Worm (Caenorhabditis elegans) whole organism, L4 larva: ENCODE data around the gene clec-60.
A peak's percentile ranks its signal among the peaks of the same experiment; 100 is the strongest.

Experiments used
- F10B5.3 ChIP-seq: sonication (generic microtip); optimal IDR thresholded peaks from 2 replicates; lab custom pipeline; 2016; ENCODE audit warnings: mild to moderate bottlenecking, missing genetic modification characterization, missing compliant biosample characterization
- F37D6.2 ChIP-seq: sonication (generic microtip); optimal IDR thresholded peaks from 2 replicates; lab custom pipeline; 2016; ENCODE audit warnings: mild to moderate bottlenecking, missing genetic modification characterization, missing compliant biosample characterization
- F44E2.7 ChIP-seq: fragments of 200-800 bp; sonication (Bioruptor generic); IDR thresholded peaks from 2 replicates; pipeline ENCODE4 v2.1.2; 2022; ENCODE audit warnings: missing genetic modification characterization, missing compliant biosample characterization
- T26A8.4 ChIP-seq: fragments of 200-800 bp; sonication (Bioruptor generic); IDR thresholded peaks from 2 replicates; pipeline ENCODE4 v1.3.6; 2022; ENCODE audit warnings: missing genetic modification characterization, missing compliant biosample characterization
- aha-1 ChIP-seq: fragments of 150-350 bp; peaks from one replicate; lab custom pipeline; 2014; ENCODE audit warnings: missing biosample characterization, missing genetic modification characterization
- aly-2 ChIP-seq: sonication (generic microtip); optimal IDR thresholded peaks from 2 replicates; lab custom pipeline; 2018; ENCODE audit warnings: missing biosample characterization, missing genetic modification characterization
- arid-1 ChIP-seq: fragments of 200-800 bp; sonication (Bioruptor generic); conservative IDR thresholded peaks from 2 replicates; pipeline ENCODE4 v1.3.6; 2022; ENCODE audit warnings: missing genetic modification reagents, missing genetic modification characterization, missing compliant biosample characterization
- ceh-20 ChIP-seq: fragments of 200-800 bp; sonication (Bioruptor generic); IDR thresholded peaks from 2 replicates; pipeline ENCODE4 v1.3.6; 2022; ENCODE audit warnings: missing genetic modification reagents, missing genetic modification characterization, missing compliant biosample characterization
- ceh-32 ChIP-seq: sonication (generic microtip); optimal IDR thresholded peaks from 2 replicates; lab custom pipeline; 2016; ENCODE audit warnings: mild to moderate bottlenecking, missing genetic modification characterization, missing compliant biosample characterization; ENCODE audit not compliant: poor library complexity
- ceh-44 ChIP-seq: fragments of 200-800 bp; sonication (Bioruptor generic); IDR thresholded peaks from 2 replicates; pipeline ENCODE4 v1.3.6; 2022; ENCODE audit warnings: missing genetic modification reagents, missing genetic modification characterization, missing compliant biosample characterization
- ctbp-1 ChIP-seq: fragments of 200-800 bp; sonication (Bioruptor generic); IDR thresholded peaks from 2 replicates; pipeline ENCODE4 v1.3.6; 2022; ENCODE audit warnings: missing genetic modification reagents, missing genetic modification characterization, missing compliant biosample characterization
- dmd-6 ChIP-seq: fragments of 200-800 bp; sonication (Bioruptor generic); IDR thresholded peaks from 2 replicates; pipeline ENCODE4 v1.3.6; 2022; ENCODE audit warnings: missing genetic modification reagents, missing genetic modification characterization, missing compliant biosample characterization
- dmd-8 ChIP-seq: fragments of 200-800 bp; sonication (Bioruptor generic); IDR thresholded peaks from 2 replicates; pipeline ENCODE4 v1.3.6; 2022; ENCODE audit warnings: missing genetic modification characterization, missing compliant biosample characterization
- dpl-1 ChIP-seq: fragments of 150-350 bp; optimal IDR thresholded peaks from 2 replicates; lab custom pipeline; 2014; ENCODE audit warnings: missing biosample characterization, missing genetic modification reagents, missing genetic modification characterization
- duxl-1 ChIP-seq: sonication (generic microtip); optimal IDR thresholded peaks from 2 replicates; lab custom pipeline; 2016; ENCODE audit warnings: mild to moderate bottlenecking, missing genetic modification characterization, moderate library complexity, missing compliant biosample characterization; ENCODE audit not compliant: poor library complexity
- dve-1 ChIP-seq: sonication (generic microtip); optimal IDR thresholded peaks from 2 replicates; lab custom pipeline; 2017; ENCODE audit warnings: antibody characterized with exemption, mild to moderate bottlenecking, missing genetic modification characterization, missing compliant biosample characterization; ENCODE audit not compliant: insufficient read depth
- egl-27 ChIP-seq: sonication (generic microtip); optimal IDR thresholded peaks from 3 replicates; lab custom pipeline; 2017; ENCODE audit warnings: missing biosample characterization, missing genetic modification reagents, missing genetic modification characterization
- egl-43 ChIP-seq: fragments of 200-800 bp; sonication (Bioruptor generic); IDR thresholded peaks from 2 replicates; pipeline ENCODE4 v1.3.6; 2022; ENCODE audit warnings: missing genetic modification reagents, missing genetic modification characterization, missing compliant biosample characterization
- fkh-10 ChIP-seq: fragments of 150-350 bp; optimal IDR thresholded peaks from 2 replicates; lab custom pipeline; 2014; ENCODE audit warnings: missing biosample characterization, missing genetic modification reagents, missing genetic modification characterization
- fos-1 ChIP-seq: fragments of 150-350 bp; optimal IDR thresholded peaks from 2 replicates; lab custom pipeline; 2014; ENCODE audit warnings: missing biosample characterization, missing genetic modification characterization
- hlh-30 ChIP-seq: sonication (generic microtip); optimal IDR thresholded peaks from 2 replicates; lab custom pipeline; 2017; ENCODE audit warnings: antibody characterized with exemption, mild to moderate bottlenecking, missing genetic modification characterization, missing compliant biosample characterization; ENCODE audit not compliant: insufficient read depth
- hmg-1.1 ChIP-seq: fragments of 200-800 bp; sonication (Bioruptor generic); IDR thresholded peaks from 2 replicates; pipeline ENCODE4 v1.3.6; 2022; ENCODE audit warnings: missing genetic modification reagents, missing genetic modification characterization, missing compliant biosample characterization
- lim-7 ChIP-seq: fragments of 200-800 bp; sonication (Bioruptor generic); IDR thresholded peaks from 2 replicates; pipeline ENCODE4 v1.3.6; 2022; ENCODE audit warnings: missing genetic modification characterization, missing compliant biosample characterization
- lin-29 ChIP-seq: fragments of 200-800 bp; sonication (Bioruptor generic); IDR thresholded peaks from 2 replicates; pipeline ENCODE4 v1.3.6; 2022; ENCODE audit warnings: missing genetic modification reagents, missing genetic modification characterization, missing compliant biosample characterization
- lin-38 ChIP-seq: fragments of 200-800 bp; sonication (Bioruptor generic); IDR thresholded peaks from 2 replicates; pipeline ENCODE4 v1.3.6; 2022; ENCODE audit warnings: missing genetic modification reagents, missing genetic modification characterization, missing compliant biosample characterization
- lsy-2 ChIP-seq, 2 experiments: fragments of 150-350 bp in 1 of 2; sonication (generic microtip) in 1 of 2; optimal IDR thresholded peaks; 2 replicates each; lab custom pipeline; 2014 to 2017; ENCODE audit warnings: missing biosample characterization in 2 of 2, missing genetic modification characterization in 2 of 2
- madf-5 ChIP-seq, 2 experiments: fragments of 200-800 bp; sonication (Bioruptor generic); IDR thresholded peaks; 2 replicates each; pipeline ENCODE4 v1.3.6; 2022; ENCODE audit warnings: missing compliant biosample characterization in 2 of 2, missing genetic modification characterization in 2 of 2
- mdl-1 ChIP-seq, 2 experiments: fragments of 150-350 bp in 1 of 2; sonication (generic microtip) in 1 of 2; optimal IDR thresholded peaks; 2 replicates each; lab custom pipeline; 2014 to 2017; ENCODE audit warnings: missing biosample characterization in 2 of 2, missing genetic modification characterization in 2 of 2
- mes-2 ChIP-seq: sonication (generic microtip); optimal IDR thresholded peaks from 2 replicates; lab custom pipeline; 2016; ENCODE audit warnings: missing genotype, mild to moderate bottlenecking, missing genetic modification characterization, missing compliant biosample characterization; ENCODE audit not compliant: poor library complexity, severe bottlenecking
- mxl-2 ChIP-seq: fragments of 200-800 bp; sonication (Bioruptor generic); conservative IDR thresholded peaks from 2 replicates; pipeline ENCODE4 v1.3.6; 2022; ENCODE audit warnings: missing genetic modification reagents, missing genetic modification characterization, missing compliant biosample characterization
- mxl-3 ChIP-seq: fragments of 200-800 bp; sonication (Bioruptor generic); optimal IDR thresholded peaks from 2 replicates; lab custom pipeline; 2018; ENCODE audit warnings: mild to moderate bottlenecking, missing genetic modification characterization, missing compliant biosample characterization
- nhr-11 ChIP-seq: fragments of 150-350 bp; optimal IDR thresholded peaks from 2 replicates; lab custom pipeline; 2014; ENCODE audit warnings: missing biosample characterization, missing genetic modification characterization
- nhr-237 ChIP-seq: sonication (generic microtip); optimal IDR thresholded peaks from 2 replicates; lab custom pipeline; 2017; ENCODE audit warnings: missing biosample characterization, missing genetic modification characterization
- nhr-28 ChIP-seq: fragments of 150-350 bp; optimal IDR thresholded peaks from 2 replicates; lab custom pipeline; 2014; ENCODE audit warnings: missing biosample characterization, missing genetic modification characterization
- nhr-41 ChIP-seq: fragments of 200-800 bp; sonication (Bioruptor generic); IDR thresholded peaks from 2 replicates; pipeline ENCODE4 v1.3.6; 2022; ENCODE audit warnings: missing genetic modification reagents, missing genetic modification characterization, missing compliant biosample characterization
- nhr-42 ChIP-seq: fragments of 200-800 bp; sonication (Bioruptor generic); IDR thresholded peaks from 2 replicates; pipeline ENCODE4 v1.3.6; 2022; ENCODE audit warnings: missing genetic modification characterization, missing compliant biosample characterization
- nhr-76 ChIP-seq: fragments of 150-350 bp; optimal IDR thresholded peaks from 2 replicates; lab custom pipeline; 2014; ENCODE audit warnings: missing biosample characterization, missing genetic modification characterization
- pha-4 ChIP-seq, 2 experiments: fragments of 150-350 bp in 1 of 2; fragments of 200-800 bp in 1 of 2; sonication (Bioruptor generic) in 1 of 2; IDR thresholded peaks in 1 of 2; optimal IDR thresholded peaks in 1 of 2; 2 replicates each; pipeline versions ENCODE4 v1.3.6 to Lab custom; 2014 to 2022; ENCODE audit warnings: missing genetic modification characterization in 2 of 2, missing genetic modification reagents in 2 of 2, missing biosample characterization in 1 of 2, missing compliant biosample characterization in 1 of 2
- php-3 ChIP-seq: fragments of 200-800 bp; sonication (Bioruptor generic); IDR thresholded peaks from 2 replicates; pipeline ENCODE4 v1.3.6; 2022; ENCODE audit warnings: missing genetic modification reagents, missing genetic modification characterization, missing compliant biosample characterization
- pqm-1 ChIP-seq: sonication (generic microtip); optimal IDR thresholded peaks from 2 replicates; lab custom pipeline; 2017; ENCODE audit warnings: missing biosample characterization, missing genetic modification characterization
- rbr-2 ChIP-seq: sonication (generic microtip); optimal IDR thresholded peaks from 2 replicates; lab custom pipeline; 2016; ENCODE audit warnings: missing genotype, missing genetic modification characterization, missing compliant biosample characterization
- set-16 ChIP-seq: fragments of 200-800 bp; sonication (Bioruptor generic); IDR thresholded peaks from 2 replicates; pipeline ENCODE4 v1.3.6; 2022; ENCODE audit warnings: missing genetic modification reagents, missing genetic modification characterization, missing compliant biosample characterization
- skn-1 ChIP-seq: fragments of 150-350 bp; optimal IDR thresholded peaks from 2 replicates; lab custom pipeline; 2014; ENCODE audit warnings: missing biosample characterization, missing genetic modification characterization
- tag-97 ChIP-seq: fragments of 200-800 bp; sonication (Bioruptor generic); IDR thresholded peaks from 2 replicates; pipeline ENCODE4 v1.3.6; 2022; ENCODE audit warnings: missing genetic modification characterization, missing compliant biosample characterization
- zfp-3 ChIP-seq: fragments of 200-800 bp; sonication (Bioruptor generic); conservative IDR thresholded peaks from 2 replicates; pipeline ENCODE4 v1.3.6; 2022; ENCODE audit warnings: missing genetic modification reagents, missing genetic modification characterization, missing compliant biosample characterization
- ztf-7 ChIP-seq: fragments of 150-350 bp; optimal IDR thresholded peaks from 2 replicates; lab custom pipeline; 2014; ENCODE audit warnings: missing biosample characterization, missing genetic modification characterization

The clec-60 gene

DNA sequence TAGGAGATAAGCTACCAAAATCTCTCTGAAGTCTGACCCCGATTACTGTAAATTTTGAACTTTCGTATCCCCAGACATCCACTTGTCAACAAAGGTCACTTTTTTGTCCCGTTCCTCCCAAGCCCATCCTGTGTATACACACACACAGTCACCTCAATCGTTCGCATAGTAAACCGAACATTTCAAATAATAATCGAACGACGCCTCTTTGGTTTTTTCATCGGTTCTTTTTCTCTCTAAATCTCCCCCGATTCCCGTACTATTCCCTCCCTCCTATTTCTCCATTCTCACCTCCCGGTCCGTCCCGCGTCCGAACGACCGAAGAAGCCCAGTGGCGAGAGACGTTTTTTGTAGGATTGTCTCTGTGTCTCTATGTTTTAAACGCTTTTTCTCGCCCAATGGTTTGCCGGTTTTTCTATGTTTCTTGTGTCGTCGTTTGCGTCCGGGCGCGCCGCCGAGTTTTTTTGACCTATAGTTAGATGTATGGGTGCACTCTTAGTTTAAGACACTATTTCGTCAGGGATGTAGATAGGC is 47.6 kb upstream of the clec-60 start (continued):
- no peak for TF ChIP-seq nhr-237
- TF ChIP-seq mxl-3 (GFP tag; lab: Kevin White, UChicago): no peak
- no peak for TF ChIP-seq duxl-1 (tag; lab: Kevin White, UChicago)
- no peak for TF ChIP-seq tag-97 (GFP tag; lab: Robert Waterston, UW)
- no peak for TF ChIP-seq egl-43 (GFP tag; lab: Robert Waterston, UW)
- no peak for TF ChIP-seq nhr-76 (tag; lab: Kevin White, UChicago)
- no peak for TF ChIP-seq nhr-42 (GFP tag; lab: Robert Waterston, UW)
- no peak for TF ChIP-seq hmg-1.1
- no peak; the same call in 1 of the 2 replicates for TF ChIP-seq T26A8.4 (GFP tag; lab: Robert Waterston, UW)
- no peak for TF ChIP-seq zfp-3 (GFP tag; lab: Robert Waterston, UW)
- no peak for TF ChIP-seq lim-7 (GFP tag; lab: Robert Waterston, UW)
- TF ChIP-seq mdl-1 (tag; optimal IDR thresholded peaks at IDR 0.05; lab: Kevin White, UChicago): peak in 1 of 2 experiments; percentile 58
- TF ChIP-seq arid-1 (GFP tag; lab: Robert Waterston, UW): 0 out of 2 replicates have a peak, but pooled peaks have one; percentile 26
- TF ChIP-seq lin-29 (GFP tag; lab: Robert Waterston, UW): no peak
- no peak for TF ChIP-seq fkh-10 (GFP tag; lab: Kevin White, UChicago)
- no peak for TF ChIP-seq nhr-11 (tag; lab: Kevin White, UChicago)
- TF ChIP-seq mxl-2: no peak
- TF ChIP-seq dve-1 (tag; lab: Kevin White, UChicago): peak; percentile 78
- no peak for TF ChIP-seq F44E2.7
- peak; percentile 28 for TF ChIP-seq nhr-28
- TF ChIP-seq dmd-8 (GFP tag; lab: Robert Waterston, UW): no peak
- peak; percentile 4 for TF ChIP-seq dpl-1
- TF ChIP-seq dmd-6: 0 out of 2 replicates have a peak, but pooled peaks have one; percentile 24
- TF ChIP-seq fos-1 (tag; lab: Kevin White, UChicago): no peak
- TF ChIP-seq egl-27 (tag; lab: Kevin White, UChicago): no peak
- TF ChIP-seq ztf-7 (tag; lab: Kevin White, UChicago): no peak
- TF ChIP-seq rbr-2: peak; percentile 27
- TF ChIP-seq hlh-30 (tag; lab: Kevin White, UChicago): peak; percentile 4

ce11 chrII:10527649-10528134 is 46.0 kb upstream of the clec-60 start, which contains the start of gene mab-10:
TSS of gene mab-10 (plus strand) at chrII:10528084.
- TF ChIP-seq aly-2 (no peak), skn-1 (tag; lab: Kevin White, UChicago) (no peak), nhr-11 (tag; lab: Kevin White, UChicago) (peak; percentile 37), ceh-44 (GFP tag; lab: Robert Waterston, UW) (no peak), mdl-1 (tag; optimal IDR thresholded peaks at IDR 0.05; lab: Kevin White, UChicago) (peak; percentile 14 to 80), set-16 (GFP tag; lab: Robert Waterston, UW) (peak; percentile 98), T26A8.4 (GFP tag; lab: Robert Waterston, UW) (0 out of 2 replicates have a peak, but pooled peaks have one; percentile 47), mes-2 (tag; lab: Kevin White, UChicago) (peak; percentile 55), nhr-28 (peak; percentile 64), rbr-2 (peak; percentile 52), madf-5 (GFP tag; IDR thresholded peaks at IDR 0.05; lab: Robert Waterston, UW) (0 out of 4 replicates have a peak, but pooled peaks of 1 of the 2 experiments have one; percentile 25), ceh-20 (peak; percentile 46; the same call in 1 of the 2 replicates), fos-1 (tag; lab: Kevin White, UChicago) (no peak), nhr-41 (GFP tag; lab: Robert Waterston, UW) (no peak), hlh-30 (tag; lab: Kevin White, UChicago) (peak; percentile 85), arid-1 (GFP tag; lab: Robert Waterston, UW) (no peak), dve-1 (tag; lab: Kevin White, UChicago) (peak; percentile 67), php-3 (GFP tag; lab: Robert Waterston, UW) (peak; percentile 71; the same call in 1 of the 2 replicates), ceh-32 (peak; percentile 40), F37D6.2 (tag; lab: Kevin White, UChicago) (peak; percentile 17), hmg-1.1 (peak; percentile 78), lin-38 (GFP tag; lab: Robert Waterston, UW) (0 out of 2 replicates have a peak, but pooled peaks have one; percentile 19), ctbp-1 (GFP tag; lab: Robert Waterston, UW) (0 out of 2 replicates have a peak, but pooled peaks have one; percentile 41), F10B5.3 (tag; lab: Kevin White, UChicago) (no peak), lsy-2 (tag; optimal IDR thresholded peaks at IDR 0.05; lab: Kevin White, UChicago) (peak in 1 of 2 experiments; percentile 53), duxl-1 (tag; lab: Kevin White, UChicago) (peak; percentile 20), aha-1 (peak; percentile 73), pha-4 (GFP tag; IDR thresholded peaks at IDR 0.05; lab: Robert Waterston, UW) (peak; percentile 17; the same call in 1 of the 2 replicates), pha-4 (tag; optimal IDR thresholded peaks at IDR 0.05; lab: Kevin White, UChicago) (peak; percentile 49), dmd-6 (peak; percentile 44), pqm-1 (peak; percentile 15)
